Worm (Caenorhabditis elegans) whole organism, early embryonic: Measurements from ENCODE around the gene jmjd-3.2.

Experiments
- B0310.2 ChIP-seq: sonication (generic microtip); optimal IDR thresholded peaks from 2 replicates; lab custom pipeline; 2016; ENCODE audit warnings: mild to moderate bottlenecking, missing genetic modification characterization, missing compliant biosample characterization
- F13C5.2 ChIP-seq: sonication (generic microtip); optimal IDR thresholded peaks from 2 replicates; lab custom pipeline; 2017; ENCODE audit warnings: mild to moderate bottlenecking, missing genetic modification characterization, inconsistent platforms, missing compliant biosample characterization
- aly-1 ChIP-seq: sonication (generic microtip); optimal IDR thresholded peaks from 2 replicates; lab custom pipeline; 2016; ENCODE audit warnings: missing genetic modification characterization, missing compliant biosample characterization
- ama-1 ChIP-seq: fragments of 150-350 bp; optimal IDR thresholded peaks from 2 replicates; lab custom pipeline; 2014
- ets-7 ChIP-seq: sonication (generic microtip); optimal IDR thresholded peaks from 2 replicates; lab custom pipeline; 2016; ENCODE audit warnings: missing genotype, missing genetic modification characterization, missing compliant biosample characterization
- flt-1 ChIP-seq: fragments of 200-800 bp; sonication (Bioruptor generic); IDR thresholded peaks from 2 replicates; pipeline ENCODE4 v1.3.6; 2022; ENCODE audit warnings: missing genetic modification characterization, missing compliant biosample characterization
- hmbx-1 ChIP-seq: sonication (generic microtip); optimal IDR thresholded peaks from 2 replicates; lab custom pipeline; 2016; ENCODE audit warnings: mild to moderate bottlenecking, missing genetic modification characterization, missing compliant biosample characterization
- hmg-4 ChIP-seq: fragments of 200-800 bp; sonication (Bioruptor generic); optimal IDR thresholded peaks from 2 replicates; lab custom pipeline; 2018; ENCODE audit warnings: mild to moderate bottlenecking, missing genetic modification characterization, missing compliant biosample characterization
- hnd-1 ChIP-seq: sonication (generic microtip); optimal IDR thresholded peaks from 2 replicates; lab custom pipeline; 2016; ENCODE audit warnings: missing genetic modification characterization, missing compliant biosample characterization
- pes-1 ChIP-seq: fragments of 200-800 bp; sonication (Bioruptor generic); IDR thresholded peaks from 2 replicates; pipeline ENCODE4 v1.3.6; 2022; ENCODE audit warnings: missing genetic modification reagents, missing genetic modification characterization, missing compliant biosample characterization
- tbx-11 ChIP-seq: fragments of 200-800 bp; sonication (Bioruptor generic); IDR thresholded peaks from 2 replicates; pipeline ENCODE4 v1.3.6; 2022; ENCODE audit warnings: missing genetic modification characterization, missing compliant biosample characterization
- tbx-37 ChIP-seq: fragments of 200-800 bp; sonication (Bioruptor generic); conservative IDR thresholded peaks from 2 replicates; pipeline ENCODE4 v1.3.6; 2022; ENCODE audit warnings: missing genetic modification reagents, missing genetic modification characterization, missing compliant biosample characterization
- tra-4 ChIP-seq: sonication (generic microtip); optimal IDR thresholded peaks from 2 replicates; lab custom pipeline; 2017; ENCODE audit warnings: missing genetic modification characterization, missing compliant biosample characterization

DNA sequence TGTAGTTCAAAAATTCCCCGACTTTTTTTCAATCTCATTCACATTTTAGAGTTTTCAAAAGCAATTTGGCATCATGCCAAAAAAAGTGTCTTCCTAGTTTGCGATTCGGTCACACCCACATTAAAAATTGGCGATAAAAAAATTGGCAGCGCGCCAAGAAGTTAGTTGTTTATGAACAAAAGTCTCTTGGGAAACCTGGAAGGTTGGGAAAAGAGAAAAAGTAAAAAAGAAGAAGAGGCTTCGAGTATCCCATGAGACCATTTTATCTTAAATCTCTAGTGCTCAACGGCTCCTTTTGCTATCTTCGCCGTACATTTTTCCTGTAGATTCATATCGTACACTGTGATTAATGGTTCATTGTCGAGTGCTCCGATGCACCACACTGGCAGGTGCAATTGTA is 39.8 kb downstream of the jmjd-3.2 start:
- TF ChIP-seq ama-1 (lab: Kevin White, UChicago) (no peak), tbx-37 (GFP tag; lab: Robert Waterston, UW) (no peak), tra-4 (no peak), hnd-1 (no peak), pes-1 (no peak), hmbx-1 (tag; lab: Kevin White, UChicago) (no peak), hmg-4 (GFP tag; lab: Kevin White, UChicago) (no peak), aly-1 (tag; lab: Kevin White, UChicago) (no peak), B0310.2 (tag; lab: Kevin White, UChicago) (no peak), flt-1 (GFP tag; lab: Robert Waterston, UW) (no peak), tbx-11 (GFP tag; lab: Robert Waterston, UW) (no peak), ets-7 (tag; lab: Kevin White, UChicago) (no peak), F13C5.2 (tag; lab: Kevin White, UChicago) (no peak)
